Worm (Caenorhabditis elegans) whole organism, L4 larva: ENCODE measurements around the gene W01C8.5.

Source experiments
- ama-1 ChIP-seq: fragments of 150-350 bp; optimal IDR thresholded peaks from 2 replicates; lab custom pipeline; 2014; ENCODE audit warnings: inconsistent platforms, mixed read lengths
- dve-1 ChIP-seq: sonication (generic microtip); optimal IDR thresholded peaks from 2 replicates; lab custom pipeline; 2017; ENCODE audit warnings: antibody characterized with exemption, mild to moderate bottlenecking, missing genetic modification characterization, missing compliant biosample characterization; ENCODE audit not compliant: insufficient read depth
- egl-27 ChIP-seq: sonication (generic microtip); optimal IDR thresholded peaks from 3 replicates; lab custom pipeline; 2017; ENCODE audit warnings: missing biosample characterization, missing genetic modification reagents, missing genetic modification characterization
- fos-1 ChIP-seq: fragments of 150-350 bp; optimal IDR thresholded peaks from 2 replicates; lab custom pipeline; 2014; ENCODE audit warnings: missing biosample characterization, missing genetic modification characterization
- lin-15B ChIP-seq: fragments of 150-350 bp; sonication (generic microtip); optimal IDR thresholded peaks from 3 replicates; lab custom pipeline; 2014; ENCODE audit warnings: missing biosample characterization, missing genetic modification characterization
- lin-38 ChIP-seq: fragments of 200-800 bp; sonication (Bioruptor generic); IDR thresholded peaks from 2 replicates; pipeline ENCODE4 v1.3.6; 2022; ENCODE audit warnings: missing genetic modification reagents, missing genetic modification characterization, missing compliant biosample characterization
- lin-39 ChIP-seq: fragments of 150-350 bp; optimal IDR thresholded peaks from 2 replicates; lab custom pipeline; 2014; ENCODE audit warnings: missing biosample characterization, missing genetic modification reagents, missing genetic modification characterization
- nhr-11 ChIP-seq: fragments of 150-350 bp; optimal IDR thresholded peaks from 2 replicates; lab custom pipeline; 2014; ENCODE audit warnings: missing biosample characterization, missing genetic modification characterization
- snpc-4 ChIP-seq: fragments of 150-350 bp; optimal IDR thresholded peaks from 2 replicates; lab custom pipeline; 2014; ENCODE audit warnings: missing biosample characterization, missing genetic modification characterization
- spr-1 ChIP-seq: sonication (generic microtip); optimal IDR thresholded peaks from 2 replicates; lab custom pipeline; 2016; ENCODE audit warnings: mild to moderate bottlenecking, missing genetic modification characterization, missing compliant biosample characterization
- unc-39 ChIP-seq: sonication (generic microtip); optimal IDR thresholded peaks from 2 replicates; lab custom pipeline; 2017; ENCODE audit warnings: missing biosample characterization, missing genetic modification characterization
- zag-1 ChIP-seq: fragments of 150-350 bp; optimal IDR thresholded peaks from 2 replicates; lab custom pipeline; 2014; ENCODE audit warnings: missing biosample characterization, missing genetic modification characterization

- no peak for TF ChIP-seq ama-1
- TF ChIP-seq fos-1, result no peak
- TF ChIP-seq dve-1 (tag; lab: Kevin White, UChicago), result no peak
- TF ChIP-seq zag-1 (tag; lab: Kevin White, UChicago), result no peak
- TF ChIP-seq snpc-4, result no peak
- no peak for TF ChIP-seq egl-27 (tag; lab: Kevin White, UChicago)
- no peak for TF ChIP-seq lin-38
- TF ChIP-seq unc-39 (tag; lab: Kevin White, UChicago), result no peak
- no peak for TF ChIP-seq lin-15B (tag; lab: Kevin White, UChicago)
- TF ChIP-seq lin-39 (tag; lab: Kevin White, UChicago), result no peak
- TF ChIP-seq nhr-11 (tag; lab: Kevin White, UChicago), result no peak
- TF ChIP-seq spr-1 (tag; lab: Kevin White, UChicago), result no peak
Measured at ce11 chrX:5710637-5711036, 13.5 kb upstream of the W01C8.5 start, which contains the start of gene cat-1.
